Worm (Caenorhabditis elegans) whole organism, late embryonic: ENCODE data around the gene W09G12.9.

Source experiments
- ama-1 ChIP-seq: fragments of 150-350 bp; optimal IDR thresholded peaks from 2 replicates; lab custom pipeline; 2014
- fkh-10 ChIP-seq: fragments of 150-350 bp; optimal IDR thresholded peaks from 2 replicates; lab custom pipeline; 2014; ENCODE audit warnings: missing biosample characterization, missing genetic modification reagents, missing genetic modification characterization
- hlh-13 ChIP-seq: fragments of 200-800 bp; sonication (Bioruptor generic); optimal IDR thresholded peaks from 2 replicates; lab custom pipeline; 2018; ENCODE audit warnings: mild to moderate bottlenecking, missing genetic modification characterization, missing compliant biosample characterization
- nhr-11 ChIP-seq: fragments of 150-350 bp; optimal IDR thresholded peaks from 2 replicates; lab custom pipeline; 2014; ENCODE audit warnings: missing biosample characterization, missing genetic modification characterization
- pax-1 ChIP-seq: fragments of 150-350 bp; optimal IDR thresholded peaks from 2 replicates; lab custom pipeline; 2014; ENCODE audit warnings: missing biosample characterization, missing genetic modification characterization
- tbx-2 ChIP-seq: sonication (generic microtip); optimal IDR thresholded peaks from 2 replicates; lab custom pipeline; 2016; ENCODE audit warnings: missing genetic modification characterization, missing compliant biosample characterization

ce11 chrIV:1177683-1178082 is 38.7 kb upstream of the W09G12.9 start, which contains the start of gene Y104H12D.2:
- TF ChIP-seq fkh-10 = no peak
- no peak for TF ChIP-seq hlh-13
- no peak for TF ChIP-seq nhr-11 (tag; lab: Kevin White, UChicago)
- TF ChIP-seq pax-1 (tag; lab: Kevin White, UChicago) = no peak
- no peak for TF ChIP-seq tbx-2 (tag; lab: Kevin White, UChicago)
- no peak for TF ChIP-seq ama-1
